Worm (Caenorhabditis elegans) whole organism, young adult: ENCODE results near the gene nlp-31.

Experiments used
- ama-1 ChIP-seq, 3 experiments: fragments of 150-350 bp in 1 of 3; sonication (generic microtip) in 2 of 3; optimal IDR thresholded peaks; 2 replicates each; lab custom pipeline; 2014 to 2018; ENCODE audit warnings: missing biosample characterization in 2 of 3, missing genetic modification characterization in 2 of 3, missing genetic modification reagents in 2 of 3
- bed-2 ChIP-seq: fragments of 200-800 bp; sonication (Bioruptor generic); IDR thresholded peaks from 2 replicates; pipeline ENCODE4 v1.3.6; 2022; ENCODE audit warnings: missing genetic modification reagents, missing genetic modification characterization, missing compliant biosample characterization

ce11 chrV:3976964-3977363, 2.9 kb upstream of the nlp-31 start, which contains the start of gene str-83:
- no peak for TF ChIP-seq bed-2 (GFP tag; lab: Robert Waterston, UW)
- TF ChIP-seq ama-1 (optimal IDR thresholded peaks at IDR 0.05; lab: Kevin White, UChicago) = no peak
- no peak for TF ChIP-seq ama-1 (GFP tag; optimal IDR thresholded peaks at IDR 0.05; lab: Kevin White, UChicago)
